Fruit fly (Drosophila melanogaster): Measurements from ENCODE around the gene CG7194.

The CG7194 gene

dm6 chr3L:8284651-8285050 lies 19.2 kb downstream of the CG7194 start:
- TF ChIP-seq noc (tag; optimal IDR thresholded peaks at IDR 0.05), result peak; percentile 43

All from whole organism, larva.